Worm (Caenorhabditis elegans) whole organism, late embryonic: ENCODE data around the gene pph-6.

Experiments used
- ama-1 ChIP-seq: fragments of 150-350 bp; optimal IDR thresholded peaks from 2 replicates; lab custom pipeline; 2014
- ceh-9 ChIP-seq: sonication (generic microtip); optimal IDR thresholded peaks from 2 replicates; lab custom pipeline; 2016; ENCODE audit warnings: mild to moderate bottlenecking, missing genetic modification characterization, inconsistent platforms, missing compliant biosample characterization
- fkh-6 ChIP-seq: sonication (generic microtip); optimal IDR thresholded peaks from 2 replicates; lab custom pipeline; 2016; ENCODE audit warnings: missing genetic modification characterization, missing compliant biosample characterization
- hlh-15 ChIP-seq: sonication (generic microtip); optimal IDR thresholded peaks from 2 replicates; lab custom pipeline; 2016; ENCODE audit warnings: missing genetic modification characterization, missing compliant biosample characterization
- lin-11 ChIP-seq: fragments of 200-800 bp; sonication (Bioruptor generic); optimal IDR thresholded peaks from 2 replicates; lab custom pipeline; 2018; ENCODE audit warnings: mild to moderate bottlenecking, missing genetic modification characterization, missing compliant biosample characterization
- nfya-1 ChIP-seq: sonication (generic microtip); optimal IDR thresholded peaks from 2 replicates; lab custom pipeline; 2017; ENCODE audit warnings: missing genetic modification characterization, mild to moderate bottlenecking, missing compliant biosample characterization, antibody characterized with exemption, moderate library complexity
- nhr-11 ChIP-seq: fragments of 150-350 bp; optimal IDR thresholded peaks from 2 replicates; lab custom pipeline; 2014; ENCODE audit warnings: missing biosample characterization, missing genetic modification characterization
- pax-1 ChIP-seq: fragments of 150-350 bp; optimal IDR thresholded peaks from 2 replicates; lab custom pipeline; 2014; ENCODE audit warnings: missing biosample characterization, missing genetic modification characterization
- pha-4 ChIP-seq: fragments of 150-350 bp; optimal IDR thresholded peaks from 2 replicates; lab custom pipeline; 2018; ENCODE audit warnings: missing biosample characterization, missing genetic modification reagents, missing genetic modification characterization
- tbx-2 ChIP-seq: sonication (generic microtip); optimal IDR thresholded peaks from 2 replicates; lab custom pipeline; 2016; ENCODE audit warnings: missing genetic modification characterization, missing compliant biosample characterization
- unc-55 ChIP-seq: sonication (generic microtip); optimal IDR thresholded peaks from 2 replicates; lab custom pipeline; 2017; ENCODE audit warnings: missing biosample characterization, missing genetic modification reagents, missing genetic modification characterization

- TF ChIP-seq pax-1 (tag; lab: Kevin White, UChicago) (no peak), fkh-6 (no peak), ama-1 (lab: Kevin White, UChicago) (no peak), unc-55 (GFP tag; lab: Kevin White, UChicago) (no peak), pha-4 (no peak), nhr-11 (tag; lab: Kevin White, UChicago) (no peak), nfya-1 (tag; lab: Kevin White, UChicago) (no peak), hlh-15 (tag; lab: Kevin White, UChicago) (no peak), lin-11 (tag; lab: Kevin White, UChicago) (no peak), tbx-2 (no peak), ceh-9 (tag; lab: Kevin White, UChicago) (no peak)
These were observed 15.9 kb downstream of the pph-6 start for ce11 chrIII:3477375-3477774.
